Fruit fly (Drosophila melanogaster): ENCODE results near the gene CG16704.

CG16704 gene

DNA sequence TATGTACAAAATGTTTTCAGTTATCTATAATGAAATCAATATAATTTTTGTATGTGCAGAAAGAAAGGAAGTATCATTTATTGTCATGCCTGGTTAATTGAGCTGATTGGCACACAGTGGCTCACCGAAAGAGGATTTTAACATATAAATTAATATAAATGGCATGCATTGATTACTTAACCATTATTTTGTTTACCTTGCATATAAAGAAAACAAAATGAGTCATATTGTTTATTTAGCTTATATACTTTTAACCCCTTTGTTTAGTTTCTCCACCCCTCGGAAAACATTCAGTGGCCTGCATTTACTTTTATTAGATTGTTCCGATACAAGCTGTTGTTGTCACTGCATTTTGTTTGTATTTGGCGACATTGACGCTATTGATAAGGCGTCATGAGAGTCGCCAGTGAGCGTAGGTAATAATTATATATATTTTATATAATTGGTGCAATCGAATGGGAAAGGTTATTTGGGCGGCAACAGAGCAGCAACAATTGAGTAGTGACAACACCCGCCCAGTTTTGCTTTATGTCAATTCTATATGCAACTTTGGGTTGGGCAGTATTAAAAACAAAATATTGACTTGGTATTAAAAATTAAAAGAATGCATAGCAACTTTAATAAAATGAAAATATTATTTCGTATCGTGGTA, 44.7 kb downstream of the CG16704 start (continued):
- peak; percentile 47 for TF ChIP-seq Eip78C (GFP tag)
- peak; percentile 80 for TF ChIP-seq svp (GFP tag)
- peak; percentile 4 for TF ChIP-seq CG4318 (GFP tag; optimal IDR thresholded peaks at IDR 0.05)
- TF ChIP-seq salr (GFP tag; optimal IDR thresholded peaks at IDR 0.05), result no peak
- TF ChIP-seq CG15336 (GFP tag; IDR thresholded peaks at IDR 0.05), result peak; percentile 35; the same call in 1 of the 2 replicates
- peak; percentile 39 for TF ChIP-seq Smox (GFP tag; optimal IDR thresholded peaks at IDR 0.05)
- TF ChIP-seq spab (GFP tag; optimal IDR thresholded peaks at IDR 0.05), result no peak
- peak; percentile 5 for TF ChIP-seq CG16779 (tag; optimal IDR thresholded peaks at IDR 0.05)
- TF ChIP-seq Sox14 (GFP tag; optimal IDR thresholded peaks at IDR 0.05), result peak; percentile 65

DNA sequence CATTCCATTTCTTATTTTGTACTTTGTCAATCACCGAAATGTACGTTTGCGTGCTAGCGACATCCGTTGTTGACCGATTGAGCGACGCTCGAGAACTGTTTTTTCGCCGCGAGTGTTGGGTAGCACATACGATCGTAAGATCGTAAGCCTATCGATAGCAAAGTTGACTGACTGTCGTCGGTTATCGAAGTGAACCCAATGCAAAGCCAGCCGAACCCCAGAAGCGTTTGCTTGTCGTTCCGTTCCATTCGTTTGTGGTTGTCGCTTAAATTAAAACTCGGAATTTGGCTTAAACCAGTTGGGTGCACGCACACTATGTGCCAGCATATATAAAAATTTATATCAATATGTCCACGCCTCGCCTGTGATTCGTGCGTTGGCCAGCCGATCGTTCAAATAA, 46.3 kb downstream of the CG16704 start:
- TF ChIP-seq svp (GFP tag) (peak; percentile 81), CG11762 (GFP tag; optimal IDR thresholded peaks at IDR 0.05; ENCODE audit: insufficient read depth) (no peak), Gug (GFP tag; IDR thresholded peaks at IDR 0.05) (no peak), Hr4 (GFP tag; optimal IDR thresholded peaks at IDR 0.05) (no peak), pdm3 (GFP tag; optimal IDR thresholded peaks at IDR 0.05) (no peak), Ets96B (tag; optimal IDR thresholded peaks at IDR 0.05) (no peak), eg (GFP tag; IDR thresholded peaks at IDR 0.05) (0 out of 3 replicates have a peak, but pooled peaks have one; percentile 15), Eip93F (GFP tag; optimal IDR thresholded peaks at IDR 0.05) (no peak), CG6163 (GFP tag; IDR thresholded peaks at IDR 0.05) (0 out of 3 replicates have a peak, but pooled peaks have one; percentile 29), ss (GFP tag; optimal IDR thresholded peaks at IDR 0.05) (no peak), Eip78C (GFP tag) (peak; percentile 7), Sox14 (GFP tag; optimal IDR thresholded peaks at IDR 0.05) (no peak), net (GFP tag; optimal IDR thresholded peaks at IDR 0.05) (no peak), Hr39 (GFP tag; optimal IDR thresholded peaks at IDR 0.05) (no peak), acj6 (GFP tag; optimal IDR thresholded peaks at IDR 0.05) (no peak), spab (GFP tag; optimal IDR thresholded peaks at IDR 0.05) (no peak), CG1621 (tag; optimal IDR thresholded peaks at IDR 0.05) (no peak)

DNA sequence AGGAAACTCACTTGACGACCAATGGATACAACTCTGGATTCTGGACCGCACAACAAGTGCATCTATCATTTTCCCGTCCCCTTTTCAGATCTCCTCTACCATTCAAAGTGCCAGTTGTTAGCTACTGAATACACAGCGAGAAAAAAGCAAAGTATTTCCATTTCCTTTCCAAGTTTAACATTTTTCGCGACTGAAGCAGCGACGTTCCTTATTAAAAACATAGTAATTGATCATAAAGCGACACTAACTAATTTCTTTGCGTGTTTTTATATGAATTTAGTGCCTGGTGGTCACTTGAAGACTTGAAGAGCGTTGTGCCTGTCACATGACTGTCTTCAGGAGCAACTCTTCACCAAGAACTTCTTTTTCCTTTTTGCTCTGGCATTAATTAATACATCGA, 47.0 kb downstream of the CG16704 start:
- no peak for TF ChIP-seq CG3032 (tag; optimal IDR thresholded peaks at IDR 0.05)
- TF ChIP-seq CG9139 (GFP tag; optimal IDR thresholded peaks at IDR 0.05), result no peak
- no peak for TF ChIP-seq acj6 (GFP tag; optimal IDR thresholded peaks at IDR 0.05)
- peak; percentile 23 for TF ChIP-seq net (GFP tag; optimal IDR thresholded peaks at IDR 0.05)
- TF ChIP-seq CG8119 (GFP tag; IDR thresholded peaks at IDR 0.05), result peak; percentile 22; the same call in 1 of the 3 replicates
- TF ChIP-seq Hr38 (GFP tag; optimal IDR thresholded peaks at IDR 0.05), result no peak
- 0 out of 3 replicates have a peak, but pooled peaks have one; percentile 40 for TF ChIP-seq eg (GFP tag; IDR thresholded peaks at IDR 0.05)
- peak; percentile 47 for TF ChIP-seq CG32006 (GFP tag; optimal IDR thresholded peaks at IDR 0.05)
- TF ChIP-seq CG6163 (GFP tag; IDR thresholded peaks at IDR 0.05), result peak; percentile 47; the same call in 1 of the 3 replicates
- TF ChIP-seq Gug (GFP tag; IDR thresholded peaks at IDR 0.05), result peak; percentile 56
- TF ChIP-seq fd85E (GFP tag; optimal IDR thresholded peaks at IDR 0.05), result no peak
- no peak for TF ChIP-seq Eip75B (GFP tag; optimal IDR thresholded peaks at IDR 0.05)
- peak; percentile 34 for TF ChIP-seq CG3919 (GFP tag; optimal IDR thresholded peaks at IDR 0.05)
- TF ChIP-seq CG10631 (GFP tag; optimal IDR thresholded peaks at IDR 0.05), result peak; percentile 15
- peak; percentile 60 for TF ChIP-seq CG15336 (GFP tag; IDR thresholded peaks at IDR 0.05)
- TF ChIP-seq CG7368 (GFP tag; optimal IDR thresholded peaks at IDR 0.05), result no peak
- TF ChIP-seq Hr4 (GFP tag; optimal IDR thresholded peaks at IDR 0.05), result peak; percentile 14
- peak; percentile 36 for TF ChIP-seq Eip78C (GFP tag)
- TF ChIP-seq CG6276 (GFP tag; optimal IDR thresholded peaks at IDR 0.05), result peak; percentile 47

DNA sequence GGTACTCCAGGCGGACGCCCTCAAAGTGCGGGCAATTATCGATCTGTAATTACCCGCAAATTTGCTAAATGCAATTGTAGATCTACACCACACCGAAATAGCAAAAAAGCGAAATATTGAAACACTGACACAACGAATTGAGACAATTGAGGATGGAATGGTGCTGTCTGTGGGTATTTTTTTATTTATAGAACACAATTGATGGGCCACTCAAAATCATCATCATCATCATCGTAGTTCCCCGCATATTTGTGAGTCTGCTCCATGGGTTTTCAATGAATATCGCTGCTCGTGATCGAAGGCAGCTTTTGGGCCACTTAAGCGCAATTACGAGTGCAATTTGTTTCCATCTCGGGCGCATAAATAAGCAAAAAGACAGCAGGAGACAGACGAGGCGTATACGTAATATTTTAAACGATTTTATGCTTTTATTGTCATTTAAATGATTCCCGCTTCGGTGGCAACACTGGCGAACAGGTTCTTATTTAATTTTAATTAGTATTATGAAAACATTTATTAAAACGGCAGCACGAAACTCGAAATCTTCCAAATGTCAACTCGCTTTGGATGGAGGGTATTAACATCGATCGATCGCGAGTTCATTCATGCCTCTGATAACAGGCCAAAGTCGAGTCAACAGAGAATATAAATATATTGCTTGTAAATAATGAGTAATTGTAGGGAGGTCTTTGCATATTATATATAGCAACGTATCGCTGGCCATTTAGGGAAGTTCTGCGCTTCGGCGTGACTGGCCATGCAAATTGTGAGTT, 50.1 kb downstream of the CG16704 start:
- no peak for TF ChIP-seq pdm3 (GFP tag; optimal IDR thresholded peaks at IDR 0.05)
- TF ChIP-seq CG32006 (GFP tag; optimal IDR thresholded peaks at IDR 0.05), result no peak
- no peak for TF ChIP-seq eg (GFP tag; IDR thresholded peaks at IDR 0.05)
- TF ChIP-seq Hr38 (GFP tag; optimal IDR thresholded peaks at IDR 0.05), result no peak
- no peak for TF ChIP-seq CG34406 (GFP tag; optimal IDR thresholded peaks at IDR 0.05)
- TF ChIP-seq CG7368 (GFP tag; optimal IDR thresholded peaks at IDR 0.05), result no peak
- TF ChIP-seq net (GFP tag; optimal IDR thresholded peaks at IDR 0.05), result no peak
- no peak for TF ChIP-seq topi (GFP tag; optimal IDR thresholded peaks at IDR 0.05)
- no peak for TF ChIP-seq CG8119 (GFP tag; IDR thresholded peaks at IDR 0.05)
- TF ChIP-seq Eip93F (GFP tag; optimal IDR thresholded peaks at IDR 0.05), result peak; percentile 31
- TF ChIP-seq svp (GFP tag), result peak; percentile 89
- TF ChIP-seq vri (GFP tag; optimal IDR thresholded peaks at IDR 0.05), result peak; percentile 84
- peak; percentile 42 for TF ChIP-seq Eip78C (GFP tag)
- TF ChIP-seq Sox102F (GFP tag; optimal IDR thresholded peaks at IDR 0.05), result no peak

Data from whole organism, prepupa.